Worm (Caenorhabditis elegans): ENCODE measurements around the gene dmsr-10.

Gene dmsr-10

ce11 chrV:6821509-6821908 is 19.8 kb upstream of the dmsr-10 start, which contains the start of gene T15B7.8:
TSS of gene T15B7.8 (plus strand) at chrV:6821809.
- TF ChIP-seq ceh-8 (GFP tag; optimal IDR thresholded peaks at IDR 0.05) (no peak), ama-1 (optimal IDR thresholded peaks at IDR 0.05) (no peak), efl-3 (GFP tag; optimal IDR thresholded peaks at IDR 0.05) (no peak), aha-1 (tag; optimal IDR thresholded peaks at IDR 0.05) (no peak)

ce11 chrV:6819812-6820211 is 18.1 kb upstream of the dmsr-10 start, which contains the start of gene dmsr-13:
TSS of gene dmsr-13 (minus strand) at chrV:6819912.
- TF ChIP-seq aly-2 (tag; optimal IDR thresholded peaks at IDR 0.05) (no peak), vab-15 (tag; optimal IDR thresholded peaks at IDR 0.05) (no peak), tbx-2 (tag; optimal IDR thresholded peaks at IDR 0.05) (no peak), lin-35 (GFP tag; optimal IDR thresholded peaks at IDR 0.05) (no peak)

ce11 chrV:6817184-6817583 is 15.4 kb upstream of the dmsr-10 start, which contains the start of gene dmsr-14:
TSS of gene dmsr-14 (minus strand) at chrV:6817284.
- TF ChIP-seq ceh-88 (GFP tag; IDR thresholded peaks at IDR 0.05) (no peak), hlh-4 (tag; optimal IDR thresholded peaks at IDR 0.05) (peak; percentile 7), ztf-4 (tag; optimal IDR thresholded peaks at IDR 0.05) (no peak), fkh-8 (tag; optimal IDR thresholded peaks at IDR 0.05) (peak; percentile 48)

ce11 chrV:6813862-6814261 is 12.1 kb upstream of the dmsr-10 start:
- no peak for TF ChIP-seq hpl-2 (GFP tag; optimal IDR thresholded peaks at IDR 0.05)
- no peak for TF ChIP-seq efl-1 (optimal IDR thresholded peaks at IDR 0.05)
- peak in 1 of 2 experiments; percentile 77 for TF ChIP-seq efl-1 (GFP tag; optimal IDR thresholded peaks at IDR 0.05 in 1 of 2)
- TF ChIP-seq isw-1 (GFP tag; IDR thresholded peaks at IDR 0.05) = no peak

ce11 chrV:6811863-6812262 is 10.1 kb upstream of the dmsr-10 start:
- TF ChIP-seq tlp-1 (tag; optimal IDR thresholded peaks at IDR 0.05) = peak; percentile 50
- peak; percentile 77 for TF ChIP-seq elt-2 (tag; optimal IDR thresholded peaks at IDR 0.05)
- no peak for TF ChIP-seq ama-1 (optimal IDR thresholded peaks at IDR 0.05)

- TF ChIP-seq ztf-4 (tag; optimal IDR thresholded peaks at IDR 0.05) = no peak
- TF ChIP-seq elt-2 (tag; optimal IDR thresholded peaks at IDR 0.05) = peak; percentile 32
These were observed 8.3 kb upstream of the dmsr-10 start for ce11 chrV:6810091-6810490.

- no peak for TF ChIP-seq C34B4.2 (tag; optimal IDR thresholded peaks at IDR 0.05)
These were observed 7.2 kb upstream of the dmsr-10 start, which contains the start of gene dmsr-16 for ce11 chrV:6808962-6809361. TSS of gene dmsr-16 (minus strand) at chrV:6809062.

ce11 chrV:6806340-6806739 is 4.6 kb upstream of the dmsr-10 start, which contains the start of gene dmsr-12:
TSS of gene dmsr-12 (minus strand) at chrV:6806440.
- TF ChIP-seq nhr-85 (tag) (no peak), unc-86 (tag; optimal IDR thresholded peaks at IDR 0.05) (no peak), swsn-7 (tag; optimal IDR thresholded peaks at IDR 0.05) (no peak), nhr-84 (tag; optimal IDR thresholded peaks at IDR 0.05) (no peak), ets-5 (GFP tag; IDR thresholded peaks at IDR 0.05) (no peak), zag-1 (tag; optimal IDR thresholded peaks at IDR 0.05) (no peak)

- TF ChIP-seq pag-3 (tag; optimal IDR thresholded peaks at IDR 0.05; ENCODE audit: borderline replicate concordance, insufficient read depth) (no peak), tbx-2 (tag; optimal IDR thresholded peaks at IDR 0.05) (no peak), unc-62 (GFP tag; optimal IDR thresholded peaks at IDR 0.05) (no peak), nhr-28 (tag; optimal IDR thresholded peaks at IDR 0.05) (no peak), egl-13 (tag; optimal IDR thresholded peaks at IDR 0.05) (no peak), Y116A8C.19 (tag; optimal IDR thresholded peaks at IDR 0.05; ENCODE audit: borderline replicate concordance) (no peak), lir-3 (tag; optimal IDR thresholded peaks at IDR 0.05; ENCODE audit: poor library complexity) (no peak), fkh-4 (tag; optimal IDR thresholded peaks at IDR 0.05; ENCODE audit: borderline replicate concordance) (no peak), fkh-10 (GFP tag; optimal IDR thresholded peaks at IDR 0.05) (no peak), alr-1 (tag; optimal IDR thresholded peaks at IDR 0.05; ENCODE audit: borderline replicate concordance) (no peak), ces-1 (GFP tag; optimal IDR thresholded peaks at IDR 0.05) (no peak), elt-3 (tag; optimal IDR thresholded peaks at IDR 0.05) (no peak), mdl-1 (tag; optimal IDR thresholded peaks at IDR 0.05) (no peak)
These were observed 2.2 kb upstream of the dmsr-10 start, which contains the start of gene dmsr-11 for ce11 chrV:6803992-6804391. TSS of gene dmsr-11 (minus strand) at chrV:6804092.
